Worm (Caenorhabditis elegans): ENCODE data around the gene F38E1.3.

Gene F38E1.3

DNA sequence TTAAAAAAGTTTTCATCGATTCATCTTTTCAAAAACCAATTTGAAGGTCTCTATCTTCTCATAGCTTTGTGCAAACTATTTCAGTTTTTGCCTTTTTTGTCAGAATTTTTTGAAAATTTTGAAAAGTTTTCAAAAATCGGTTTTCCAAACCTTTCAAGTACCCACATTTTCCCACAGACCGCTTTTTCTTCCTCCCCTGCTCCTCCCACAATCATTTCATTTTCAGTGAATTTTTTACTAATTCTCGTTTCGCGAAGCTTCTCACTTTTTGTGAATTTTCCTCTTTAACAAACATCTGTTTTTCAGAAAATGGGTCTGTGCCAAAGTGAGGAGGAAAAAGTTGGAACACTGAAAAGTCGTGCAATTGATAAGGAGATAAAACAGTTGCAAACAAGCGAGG lies 5.2 kb upstream of the F38E1.3 start, which contains the start of gene gpa-2:
TSS of gene gpa-2 (plus strand) at position 301 of the 400 bp plus-strand sequence.
- TF ChIP-seq dmd-9 (GFP tag; IDR thresholded peaks at IDR 0.05) = no peak
- TF ChIP-seq mdt-29 (GFP tag; IDR thresholded peaks at IDR 0.05) = no peak
- no peak for TF ChIP-seq fos-1 (tag; optimal IDR thresholded peaks at IDR 0.05)

DNA sequence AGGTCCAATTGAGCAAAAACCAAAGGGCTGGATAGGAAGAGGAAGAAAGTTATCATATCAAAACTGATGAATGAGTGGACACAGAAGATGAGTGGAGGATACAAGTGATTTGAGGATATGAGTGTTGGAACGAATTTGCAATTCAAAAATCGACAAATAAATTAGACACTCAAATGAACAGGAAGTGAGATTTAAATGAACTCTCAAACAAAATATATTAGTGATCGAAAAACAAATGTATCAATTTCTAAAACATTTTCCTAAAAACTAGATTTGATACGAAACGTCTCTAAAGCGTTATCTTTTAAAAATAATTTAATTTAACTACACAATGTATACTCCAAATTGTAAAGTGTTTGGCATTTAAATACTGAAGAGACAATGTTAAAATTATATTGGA lies 530 bp upstream of the F38E1.3 start, which contains the start of gene F38E1.10:
TSS of gene F38E1.10 (minus strand) at position 101 of the 400 bp plus-strand sequence.
- peak in 1 of 2 experiments; percentile 6 for TF ChIP-seq unc-62 (GFP tag; optimal IDR thresholded peaks at IDR 0.05 in 1 of 2)
- no peak for TF ChIP-seq unc-62 (tag; optimal IDR thresholded peaks at IDR 0.05)
- TF ChIP-seq lin-38 (GFP tag; IDR thresholded peaks at IDR 0.05) = no peak

DNA sequence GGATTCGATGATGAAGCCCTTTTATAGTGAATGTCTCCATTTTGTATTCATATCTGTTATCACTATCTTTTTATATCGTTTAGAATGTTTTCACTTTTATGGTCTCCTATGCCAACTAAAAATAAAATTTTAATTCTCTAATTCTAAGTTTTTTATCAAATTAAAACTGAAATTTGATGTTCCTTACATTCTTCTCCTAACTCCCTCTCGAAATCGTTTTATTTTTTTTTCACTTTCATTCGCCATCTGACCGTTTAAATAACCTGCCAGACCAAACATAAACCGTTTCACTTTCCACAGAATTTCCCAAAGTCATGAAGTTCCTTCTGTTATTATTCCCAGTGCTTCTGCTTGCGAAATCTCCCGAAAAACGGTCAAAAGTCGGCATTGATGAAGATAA lies 3.3 kb downstream of the F38E1.3 start, which contains the start of gene F52E1.5:
TSS of gene F52E1.5 (plus strand) at position 301 of the 400 bp plus-strand sequence.
- no peak for TF ChIP-seq nhr-76 (tag; optimal IDR thresholded peaks at IDR 0.05)
- TF ChIP-seq lin-38 (GFP tag; IDR thresholded peaks at IDR 0.05) = no peak
- TF ChIP-seq nhr-48 (tag; optimal IDR thresholded peaks at IDR 0.05) = no peak
- no peak for TF ChIP-seq Y75B8A.6 (GFP tag; IDR thresholded peaks at IDR 0.05)
- no peak for TF ChIP-seq aha-1 (tag)
- no peak for TF ChIP-seq Y5F2A.4 (GFP tag; optimal IDR thresholded peaks at IDR 0.05)
- no peak for TF ChIP-seq nhr-6 (tag; optimal IDR thresholded peaks at IDR 0.05)
- TF ChIP-seq spr-1 (tag; optimal IDR thresholded peaks at IDR 0.05) = no peak
- TF ChIP-seq mes-2 (tag; optimal IDR thresholded peaks at IDR 0.05; ENCODE audit: poor library complexity, severe bottlenecking) = no peak

- no peak for TF ChIP-seq dmd-9 (GFP tag; IDR thresholded peaks at IDR 0.05)
- TF ChIP-seq cey-2 (tag; optimal IDR thresholded peaks at IDR 0.05; ENCODE audit: borderline replicate concordance, insufficient read depth) = no peak
- no peak for TF ChIP-seq nhr-10 (tag; optimal IDR thresholded peaks at IDR 0.05)
- no peak for TF ChIP-seq unc-130 (GFP tag; optimal IDR thresholded peaks at IDR 0.05)
- peak in 1 of 2 experiments; percentile 79 for TF ChIP-seq daf-16 (GFP tag; optimal IDR thresholded peaks at IDR 0.05)
- TF ChIP-seq daf-16 (tag; optimal IDR thresholded peaks at IDR 0.05) = no peak
- peak in 1 of 2 experiments; percentile 92 for TF ChIP-seq unc-62 (GFP tag; optimal IDR thresholded peaks at IDR 0.05 in 1 of 2)
- no peak for TF ChIP-seq unc-62 (tag; optimal IDR thresholded peaks at IDR 0.05)
- no peak for TF ChIP-seq Y48G9A.11 (GFP tag; IDR thresholded peaks at IDR 0.05)
- TF ChIP-seq tra-1 (GFP tag; IDR thresholded peaks at IDR 0.05) = no peak
- no peak for TF ChIP-seq duxl-1 (tag; optimal IDR thresholded peaks at IDR 0.05; ENCODE audit: poor library complexity)
- TF ChIP-seq ZK546.5 (tag; optimal IDR thresholded peaks at IDR 0.05) = no peak
Observed at ce11 chrV:8380076-8380475, 4.1 kb downstream of the F38E1.3 start.

DNA sequence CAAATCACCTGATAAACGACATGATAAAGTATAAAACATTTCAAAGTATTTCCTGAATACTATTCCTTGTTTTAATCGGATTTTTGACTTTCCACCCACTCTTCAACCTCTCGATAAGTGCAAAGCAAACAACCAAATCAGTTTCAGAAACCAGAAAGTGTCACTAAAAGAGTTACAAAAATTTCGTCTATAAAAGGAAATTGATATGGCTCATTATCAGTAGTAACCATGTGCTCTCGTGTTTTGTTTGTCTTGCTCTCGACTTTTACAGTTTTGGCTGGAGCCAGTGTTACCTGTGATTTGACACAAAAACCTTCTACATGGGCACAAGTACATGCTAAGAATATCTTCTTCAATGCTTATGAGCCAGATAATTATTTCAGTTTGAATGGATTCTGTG lies 7.8 kb downstream of the F38E1.3 start, which contains the start of gene F52E1.14:
TSS of gene F52E1.14 (plus strand) at position 207 of the 400 bp plus-strand sequence.
- TF ChIP-seq php-3 (GFP tag; IDR thresholded peaks at IDR 0.05) (peak; percentile 37; the same call in 1 of the 2 replicates), aha-1 (tag) (no peak), unc-62 (GFP tag; optimal IDR thresholded peaks at IDR 0.05 in 1 of 2) (peak in 1 of 2 experiments; percentile 56), unc-62 (tag; optimal IDR thresholded peaks at IDR 0.05) (no peak), nhr-41 (GFP tag; IDR thresholded peaks at IDR 0.05) (0 out of 2 replicates have a peak, but pooled peaks have one; percentile 5), cey-2 (tag; optimal IDR thresholded peaks at IDR 0.05; ENCODE audit: borderline replicate concordance, insufficient read depth) (peak; percentile 62), dpl-1 (GFP tag; optimal IDR thresholded peaks at IDR 0.05) (no peak), daf-16 (GFP tag; optimal IDR thresholded peaks at IDR 0.05) (no peak), daf-16 (tag; optimal IDR thresholded peaks at IDR 0.05) (peak; percentile 80), dve-1 (tag; optimal IDR thresholded peaks at IDR 0.05; ENCODE audit: insufficient read depth) (peak; percentile 85), nhr-77 (tag; optimal IDR thresholded peaks at IDR 0.05) (peak; percentile 84), hmg-1.1 (GFP tag; IDR thresholded peaks at IDR 0.05) (no peak), Y75B8A.6 (GFP tag; IDR thresholded peaks at IDR 0.05) (no peak), pqm-1 (tag; optimal IDR thresholded peaks at IDR 0.05) (peak; percentile 67), fos-1 (tag; optimal IDR thresholded peaks at IDR 0.05) (no peak), dmd-6 (GFP tag; IDR thresholded peaks at IDR 0.05) (peak; percentile 80), nhr-48 (tag; optimal IDR thresholded peaks at IDR 0.05) (peak; percentile 11), hlh-11 (tag; optimal IDR thresholded peaks at IDR 0.05) (peak; percentile 72), ama-1 (optimal IDR thresholded peaks at IDR 0.05) (no peak), nhr-28 (tag; optimal IDR thresholded peaks at IDR 0.05) (peak; percentile 67), mxl-3 (GFP tag; optimal IDR thresholded peaks at IDR 0.05) (peak; percentile 8), nhr-25 (tag; optimal IDR thresholded peaks at IDR 0.05; ENCODE audit: borderline replicate concordance, insufficient read depth) (no peak)

All from whole organism, L4 larva.